Worm (Caenorhabditis elegans): Measurements from ENCODE around the gene syx-16.

DNA sequence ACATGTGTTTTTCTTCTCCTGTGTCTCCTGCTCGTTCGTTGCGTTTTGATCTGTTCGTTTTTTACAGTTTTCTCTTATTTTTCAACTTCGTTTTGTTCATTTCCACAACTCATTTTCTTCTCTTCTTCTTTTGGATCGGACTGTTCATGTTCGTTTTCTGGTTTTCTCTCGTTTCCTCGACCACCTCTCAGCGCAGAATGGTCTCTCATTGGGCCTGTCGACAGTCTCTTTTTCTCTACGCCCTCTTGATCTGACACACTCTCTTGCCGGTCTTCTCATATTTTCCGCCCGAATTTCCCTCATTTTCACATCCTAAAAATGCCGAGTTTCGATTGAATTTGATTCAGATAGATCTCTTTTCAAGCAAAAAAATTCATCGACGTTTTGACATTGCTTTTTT is 27.3 kb downstream of the syx-16 start:
- TF ChIP-seq ama-1 (optimal IDR thresholded peaks at IDR 0.05) (no peak), B0310.2 (tag; optimal IDR thresholded peaks at IDR 0.05) (no peak), hnd-1 (tag; optimal IDR thresholded peaks at IDR 0.05) (no peak)

All from whole organism, early embryonic.